Worm (Caenorhabditis elegans) whole organism, young adult: ENCODE measurements around the gene F07A11.1.

Experiments
- B0019.2 ChIP-seq: fragments of 200-800 bp; sonication (Bioruptor generic); conservative IDR thresholded peaks from 2 replicates; pipeline ENCODE4 v1.3.6; 2022; ENCODE audit warnings: missing genetic modification reagents, missing genetic modification characterization, missing compliant biosample characterization
- B0336.3 ChIP-seq: fragments of 200-800 bp; sonication (Bioruptor generic); IDR thresholded peaks from 2 replicates; pipeline ENCODE4 v1.3.6; 2022; ENCODE audit warnings: missing genetic modification characterization, missing compliant biosample characterization
- D2030.7 ChIP-seq: fragments of 200-800 bp; sonication (Bioruptor generic); IDR thresholded peaks from 2 replicates; pipeline ENCODE4 v1.3.6; 2022; ENCODE audit warnings: missing genetic modification reagents, missing genetic modification characterization, missing compliant biosample characterization
- F22D6.2 ChIP-seq: sonication (generic microtip); optimal IDR thresholded peaks from 2 replicates; lab custom pipeline; 2016; ENCODE audit warnings: mild to moderate bottlenecking, missing genetic modification characterization, missing compliant biosample characterization
- F23B12.7 ChIP-seq: sonication (generic microtip); optimal IDR thresholded peaks from 2 replicates; lab custom pipeline; 2017; ENCODE audit warnings: missing genetic modification characterization, mild to moderate bottlenecking, missing compliant biosample characterization, antibody characterized with exemption, moderate library complexity; ENCODE audit not compliant: insufficient read depth
- F37B4.10 ChIP-seq: fragments of 200-800 bp; sonication (Bioruptor generic); IDR thresholded peaks from 2 replicates; pipeline ENCODE4 v1.3.6; 2022; ENCODE audit warnings: missing genetic modification characterization, missing compliant biosample characterization
- F39B2.1 ChIP-seq: fragments of 200-800 bp; sonication (Bioruptor generic); IDR thresholded peaks from 2 replicates; pipeline ENCODE4 v1.3.6; 2022; ENCODE audit warnings: missing genetic modification reagents, missing genetic modification characterization, missing compliant biosample characterization
- F52B5.7 ChIP-seq: sonication (generic microtip); optimal IDR thresholded peaks from 2 replicates; lab custom pipeline; 2016; ENCODE audit warnings: mild to moderate bottlenecking, missing genetic modification characterization, missing compliant biosample characterization
- F57A8.1 ChIP-seq: fragments of 200-800 bp; sonication (Bioruptor generic); optimal IDR thresholded peaks from 2 replicates; lab custom pipeline; 2018; ENCODE audit warnings: mild to moderate bottlenecking, missing genetic modification characterization, moderate library complexity, missing compliant biosample characterization
- F57C9.4 ChIP-seq: sonication (generic microtip); optimal IDR thresholded peaks from 2 replicates; lab custom pipeline; 2017; ENCODE audit warnings: mild to moderate bottlenecking, missing genetic modification characterization, missing compliant biosample characterization
- K12H6.12 ChIP-seq: fragments of 200-800 bp; sonication (Bioruptor generic); optimal IDR thresholded peaks from 2 replicates; lab custom pipeline; 2018; ENCODE audit warnings: mild to moderate bottlenecking, missing genetic modification characterization, missing compliant biosample characterization
- T07F8.4 ChIP-seq: sonication (generic microtip); optimal IDR thresholded peaks from 2 replicates; lab custom pipeline; 2016; ENCODE audit warnings: mild to moderate bottlenecking, missing genetic modification characterization, moderate library complexity, missing compliant biosample characterization
- Y53F4B.3 ChIP-seq: fragments of 200-800 bp; sonication (Bioruptor generic); IDR thresholded peaks from 2 replicates; pipeline ENCODE4 v1.3.6; 2022; ENCODE audit warnings: missing genetic modification reagents, missing genetic modification characterization, missing compliant biosample characterization
- atf-7 ChIP-seq: sonication (generic microtip); optimal IDR thresholded peaks from 2 replicates; lab custom pipeline; 2017; ENCODE audit warnings: mild to moderate bottlenecking, missing genetic modification characterization, missing compliant biosample characterization
- athp-1 ChIP-seq: sonication (generic microtip); optimal IDR thresholded peaks from 2 replicates; lab custom pipeline; 2017; ENCODE audit warnings: mild to moderate bottlenecking, missing genetic modification characterization, missing compliant biosample characterization
- cebp-1 ChIP-seq, 2 experiments: fragments of 200-800 bp in 1 of 2; sonication (Bioruptor generic) in 1 of 2; sonication (generic microtip) in 1 of 2; IDR thresholded peaks in 1 of 2; optimal IDR thresholded peaks in 1 of 2; 2 replicates each; pipeline versions ENCODE4 v1.3.6 to Lab custom; 2017 to 2022; ENCODE audit warnings: missing compliant biosample characterization in 2 of 2, missing genetic modification characterization in 2 of 2, mild to moderate bottlenecking in 1 of 2, missing genetic modification reagents in 1 of 2, moderate library complexity in 1 of 2
- ceh-27 ChIP-seq: fragments of 200-800 bp; sonication (Bioruptor generic); optimal IDR thresholded peaks from 2 replicates; lab custom pipeline; 2018; ENCODE audit warnings: mild to moderate bottlenecking, missing genetic modification characterization, moderate library complexity, missing compliant biosample characterization
- ceh-79 ChIP-seq: sonication (generic microtip); optimal IDR thresholded peaks from 2 replicates; lab custom pipeline; 2017; ENCODE audit warnings: mild to moderate bottlenecking, missing genetic modification characterization, missing compliant biosample characterization
- ceh-91 ChIP-seq: fragments of 200-800 bp; sonication (Bioruptor generic); IDR thresholded peaks from 2 replicates; pipeline ENCODE4 v1.3.6; 2022; ENCODE audit warnings: missing genetic modification reagents, missing genetic modification characterization, missing compliant biosample characterization
- die-1 ChIP-seq: sonication (generic microtip); optimal IDR thresholded peaks from 2 replicates; lab custom pipeline; 2016; ENCODE audit warnings: missing genotype, mild to moderate bottlenecking, missing genetic modification characterization, missing compliant biosample characterization
- dox-1 ChIP-seq: fragments of 200-800 bp; sonication (Bioruptor generic); IDR thresholded peaks from 2 replicates; pipeline ENCODE4 v1.3.6; 2022; ENCODE audit warnings: missing genetic modification reagents, missing genetic modification characterization, missing compliant biosample characterization
- ekl-4 ChIP-seq: fragments of 200-800 bp; sonication (Bioruptor generic); IDR thresholded peaks from 2 replicates; pipeline ENCODE4 v1.3.6; 2022; ENCODE audit warnings: missing genetic modification reagents, missing genetic modification characterization, missing compliant biosample characterization
- gei-17 ChIP-seq: fragments of 200-800 bp; sonication (Bioruptor generic); optimal IDR thresholded peaks from 2 replicates; lab custom pipeline; 2018; ENCODE audit warnings: mild to moderate bottlenecking, missing genetic modification characterization, missing compliant biosample characterization
- him-1 ChIP-seq: sonication (generic microtip); optimal IDR thresholded peaks from 2 replicates; lab custom pipeline; 2016; ENCODE audit warnings: missing genotype, missing genetic modification reagents, missing genetic modification characterization, missing compliant biosample characterization
- hmg-1.2 ChIP-seq: fragments of 200-800 bp; sonication (Bioruptor generic); IDR thresholded peaks from 2 replicates; pipeline ENCODE4 v1.3.6; 2022; ENCODE audit warnings: missing genetic modification reagents, missing genetic modification characterization, missing compliant biosample characterization
- hmg-20 ChIP-seq: fragments of 200-800 bp; sonication (Bioruptor generic); IDR thresholded peaks from 2 replicates; pipeline ENCODE4 v1.3.6; 2022; ENCODE audit warnings: missing genetic modification reagents, missing genetic modification characterization, missing compliant biosample characterization
- lin-35 ChIP-seq, 3 experiments: fragments of 150-350 bp in 2 of 3; sonication (generic microtip) in 1 of 3; optimal IDR thresholded peaks; 2 replicates each; lab custom pipeline; 2014 to 2018; ENCODE audit warnings: missing biosample characterization in 3 of 3, missing genetic modification characterization in 3 of 3, missing genetic modification reagents in 3 of 3
- madf-6 ChIP-seq: fragments of 200-800 bp; sonication (Bioruptor generic); IDR thresholded peaks from 2 replicates; pipeline ENCODE4 v1.3.6; 2022; ENCODE audit warnings: missing genetic modification reagents, missing genetic modification characterization, missing compliant biosample characterization
- mcd-1 ChIP-seq: fragments of 200-800 bp; sonication (Bioruptor generic); IDR thresholded peaks from 2 replicates; pipeline ENCODE4 v1.3.6; 2022; ENCODE audit warnings: missing genetic modification reagents, missing genetic modification characterization, missing compliant biosample characterization
- mel-28 ChIP-seq: sonication (generic microtip); optimal IDR thresholded peaks from 2 replicates; lab custom pipeline; 2016; ENCODE audit warnings: borderline replicate concordance, mild to moderate bottlenecking, missing genetic modification characterization, missing compliant biosample characterization
- nfyb-1 ChIP-seq: fragments of 200-800 bp; sonication (Bioruptor generic); IDR thresholded peaks from 2 replicates; pipeline ENCODE4 v1.3.6; 2022; ENCODE audit warnings: missing genetic modification reagents, missing genetic modification characterization, missing compliant biosample characterization
- nhr-27 ChIP-seq: fragments of 200-800 bp; sonication (Bioruptor generic); optimal IDR thresholded peaks from 2 replicates; lab custom pipeline; 2018; ENCODE audit warnings: mild to moderate bottlenecking, missing genetic modification characterization, moderate library complexity, missing compliant biosample characterization
- nhr-80 ChIP-seq: sonication (generic microtip); optimal IDR thresholded peaks from 2 replicates; lab custom pipeline; 2016; ENCODE audit warnings: missing genetic modification characterization, missing compliant biosample characterization
- rcor-1 ChIP-seq: fragments of 200-800 bp; sonication (Bioruptor generic); IDR thresholded peaks from 2 replicates; pipeline ENCODE4 v1.3.6; 2022; ENCODE audit warnings: missing genetic modification reagents, missing genetic modification characterization, missing compliant biosample characterization
- repo-1 ChIP-seq: sonication (generic microtip); optimal IDR thresholded peaks from 2 replicates; lab custom pipeline; 2017; ENCODE audit warnings: mild to moderate bottlenecking, missing genetic modification characterization, missing compliant biosample characterization
- snpc-1.1 ChIP-seq: sonication (generic microtip); optimal IDR thresholded peaks from 2 replicates; lab custom pipeline; 2017; ENCODE audit warnings: missing genetic modification characterization, mild to moderate bottlenecking, missing compliant biosample characterization, antibody characterized with exemption, moderate library complexity, missing genotype, missing genetic modification reagents; ENCODE audit not compliant: insufficient read depth
- snpc-4 ChIP-seq, 5 experiments: fragments of 150-350 bp in 1 of 5; sonication (generic microtip) in 4 of 5; optimal IDR thresholded peaks; 2 replicates each; lab custom pipeline; 2014 to 2018; ENCODE audit warnings: missing genetic modification characterization in 5 of 5, missing biosample characterization in 3 of 5, antibody characterized with exemption in 2 of 5, mild to moderate bottlenecking in 2 of 5, missing compliant biosample characterization in 2 of 5, missing genotype in 2 of 5, moderate library complexity in 2 of 5, missing genetic modification reagents in 1 of 5
- sptf-2 ChIP-seq: fragments of 200-800 bp; sonication (Bioruptor generic); optimal IDR thresholded peaks from 2 replicates; lab custom pipeline; 2018; ENCODE audit warnings: mild to moderate bottlenecking, missing genetic modification characterization, missing compliant biosample characterization
- tbx-9 ChIP-seq: sonication (generic microtip); optimal IDR thresholded peaks from 2 replicates; lab custom pipeline; 2016; ENCODE audit warnings: borderline replicate concordance, missing genetic modification characterization, inconsistent platforms, missing compliant biosample characterization
- tlf-1 ChIP-seq: fragments of 200-800 bp; sonication (Bioruptor generic); optimal IDR thresholded peaks from 2 replicates; lab custom pipeline; 2018; ENCODE audit warnings: mild to moderate bottlenecking, missing genetic modification characterization, missing compliant biosample characterization
- zfh-2 ChIP-seq: fragments of 200-800 bp; sonication (Bioruptor generic); conservative IDR thresholded peaks from 2 replicates; pipeline ENCODE4 v1.3.6; 2022; ENCODE audit warnings: missing genetic modification reagents, missing genetic modification characterization, missing compliant biosample characterization
- zim-3 ChIP-seq: sonication (generic microtip); optimal IDR thresholded peaks from 2 replicates; lab custom pipeline; 2017; ENCODE audit warnings: mild to moderate bottlenecking, missing genetic modification characterization, moderate library complexity, missing compliant biosample characterization
- ztf-18 ChIP-seq: sonication (generic microtip); optimal IDR thresholded peaks from 2 replicates; lab custom pipeline; 2016; ENCODE audit warnings: missing genotype, mild to moderate bottlenecking, missing genetic modification characterization, missing compliant biosample characterization
- ztf-26 ChIP-seq: sonication (generic microtip); optimal IDR thresholded peaks from 2 replicates; lab custom pipeline; 2017; ENCODE audit warnings: missing genetic modification characterization, missing compliant biosample characterization

F07A11.1 gene

DNA sequence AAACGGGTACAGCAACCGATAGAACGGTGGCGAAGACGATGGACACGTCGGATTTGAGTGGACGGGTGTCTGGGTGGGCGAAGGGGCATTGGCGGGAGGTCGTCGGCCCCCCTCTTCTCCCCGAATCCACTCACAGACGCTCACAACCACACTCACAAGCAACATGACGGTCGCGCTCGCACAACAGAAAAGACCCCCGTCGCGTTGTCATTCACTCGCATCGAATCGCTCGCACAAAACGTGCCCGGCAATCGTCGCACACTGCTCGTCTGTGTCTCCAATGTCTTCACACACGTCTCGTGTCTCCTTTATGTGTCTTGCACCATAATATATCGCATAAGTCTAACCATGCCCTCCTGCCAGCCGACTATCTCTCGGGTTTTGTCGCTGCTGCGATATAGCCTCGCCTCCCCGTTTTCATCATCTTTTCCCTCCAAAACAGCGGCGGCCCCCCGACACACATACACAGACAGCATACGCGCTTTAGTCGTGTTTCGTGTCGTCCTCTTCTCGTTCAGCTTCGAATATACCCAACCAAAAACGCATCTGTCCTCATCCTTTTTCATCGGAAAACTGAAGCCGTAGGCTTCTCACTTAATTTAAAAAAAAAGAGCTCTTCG lies 42.2 kb upstream of the F07A11.1 start (continued):
- TF ChIP-seq atf-7 (tag; lab: Kevin White, UChicago) (peak; percentile 52), B0336.3 (GFP tag; lab: Robert Waterston, UW) (peak; percentile 75; the same call in 1 of the 2 replicates), gei-17 (peak; percentile 70), F57A8.1 (GFP tag; lab: Kevin White, UChicago) (no peak), nhr-80 (tag; lab: Kevin White, UChicago) (peak; percentile 85), madf-6 (GFP tag; lab: Robert Waterston, UW) (peak; percentile 32; the same call in 1 of the 2 replicates), repo-1 (tag; lab: Kevin White, UChicago) (peak; percentile 67), hmg-1.2 (peak; percentile 95), ceh-79 (tag; lab: Kevin White, UChicago) (no peak), F23B12.7 (tag; lab: Kevin White, UChicago) (no peak), ztf-18 (tag; lab: Kevin White, UChicago) (peak; percentile 50), athp-1 (tag; lab: Kevin White, UChicago) (peak; percentile 18)

DNA sequence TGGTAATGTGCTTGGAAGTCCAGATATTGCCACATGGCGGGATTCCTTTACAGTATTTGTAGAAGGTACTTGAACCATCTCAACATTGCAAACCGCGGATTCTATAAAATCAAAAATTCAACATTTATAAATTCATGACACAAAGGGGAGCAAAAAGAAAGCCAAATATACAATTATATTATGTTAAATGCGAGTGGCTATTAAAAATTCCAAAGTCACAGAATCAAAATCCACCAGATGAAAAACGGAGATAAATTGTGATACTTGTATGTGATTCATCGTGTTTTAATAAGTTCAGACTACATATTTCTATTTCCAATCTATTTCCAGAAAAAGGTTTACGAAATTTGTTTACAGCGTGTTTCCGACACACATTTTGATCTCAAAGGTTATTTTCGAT lies 41.6 kb upstream of the F07A11.1 start, which contains the start of gene din-1:
Gene din-1 (minus strand): TSS at position 101 of the 400 bp plus-strand sequence.
- TF ChIP-seq B0019.2 (GFP tag; lab: Robert Waterston, UW) (no peak), him-1 (tag; lab: Kevin White, UChicago) (no peak), mel-28 (tag; lab: Kevin White, UChicago) (no peak), B0336.3 (GFP tag; lab: Robert Waterston, UW) (no peak), die-1 (tag; lab: Kevin White, UChicago) (no peak), nhr-27 (no peak), zim-3 (tag; lab: Kevin White, UChicago) (no peak), ceh-91 (GFP tag; lab: Robert Waterston, UW) (no peak), hmg-20 (GFP tag; lab: Robert Waterston, UW) (no peak), D2030.7 (GFP tag; lab: Robert Waterston, UW) (no peak), tlf-1 (no peak), F52B5.7 (tag; lab: Kevin White, UChicago) (no peak), ceh-27 (no peak), sptf-2 (GFP tag; lab: Kevin White, UChicago) (no peak), atf-7 (tag; lab: Kevin White, UChicago) (no peak), tbx-9 (no peak), snpc-1.1 (no peak), ztf-26 (no peak), mcd-1 (GFP tag; lab: Robert Waterston, UW) (no peak), T07F8.4 (tag; lab: Kevin White, UChicago) (no peak)

DNA sequence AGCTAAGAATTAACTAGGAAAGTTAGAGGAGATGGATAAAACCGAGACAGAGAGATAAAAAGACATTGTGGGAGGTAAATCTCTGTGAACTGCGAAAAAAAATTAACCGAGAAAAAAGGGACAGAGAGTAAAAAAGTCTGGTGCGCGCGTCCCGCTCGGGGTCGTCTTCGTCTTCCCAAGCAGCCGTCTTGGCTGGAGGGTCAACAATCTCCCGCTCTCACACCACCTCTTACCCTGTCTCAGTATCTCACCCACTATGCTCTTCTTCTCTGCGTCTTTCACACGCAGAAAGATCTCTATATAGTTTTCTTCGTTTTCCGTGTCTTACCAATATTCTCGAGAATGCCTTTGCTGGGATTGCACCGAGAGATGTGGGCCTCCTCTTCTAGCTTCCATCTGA lies 40.8 kb upstream of the F07A11.1 start:
- no peak for TF ChIP-seq ekl-4 (GFP tag; lab: Robert Waterston, UW)
- no peak for TF ChIP-seq F39B2.1 (GFP tag; lab: Robert Waterston, UW)
- TF ChIP-seq snpc-4 (GFP tag; optimal IDR thresholded peaks at IDR 0.05; lab: Kevin White, UChicago) = no peak
- peak in 1 of 4 experiments; percentile 25 for TF ChIP-seq snpc-4 (tag; optimal IDR thresholded peaks at IDR 0.05; lab: Kevin White, UChicago)
- no peak for TF ChIP-seq Y53F4B.3 (GFP tag; lab: Robert Waterston, UW)
- TF ChIP-seq lin-35 (GFP tag; optimal IDR thresholded peaks at IDR 0.05; lab: Kevin White, UChicago) = peak in 1 of 3 experiments; percentile 19
- peak; percentile 70; the same call in 1 of the 2 replicates for TF ChIP-seq hmg-1.2
- peak; percentile 68 for TF ChIP-seq zfh-2
- peak; percentile 21 for TF ChIP-seq ceh-27
- no peak for TF ChIP-seq F57C9.4
- TF ChIP-seq hmg-20 (GFP tag; lab: Robert Waterston, UW) = no peak
- TF ChIP-seq nfyb-1 (GFP tag; lab: Robert Waterston, UW) = peak; percentile 34; the same call in 1 of the 2 replicates
- TF ChIP-seq F37B4.10 (GFP tag; lab: Robert Waterston, UW) = no peak
- TF ChIP-seq cebp-1 (GFP tag; IDR thresholded peaks at IDR 0.05; lab: Robert Waterston, UW) = no peak
- TF ChIP-seq cebp-1 (tag; optimal IDR thresholded peaks at IDR 0.05; lab: Kevin White, UChicago) = peak; percentile 46
- peak; percentile 19; the same call in 1 of the 2 replicates for TF ChIP-seq dox-1
- TF ChIP-seq F22D6.2 (tag; lab: Kevin White, UChicago) = no peak
- peak; percentile 25 for TF ChIP-seq K12H6.12
- TF ChIP-seq rcor-1 (GFP tag; lab: Robert Waterston, UW) = peak; percentile 10; the same call in 1 of the 2 replicates
